Worm (Caenorhabditis elegans): Measurements from ENCODE around the gene C32D5.10.

The C32D5.10 gene

ce11 chrII:6327317-6327716 is 24.5 kb downstream of the C32D5.10 start:
- TF ChIP-seq ceh-24 (tag; optimal IDR thresholded peaks at IDR 0.05) (no peak), pag-3 (tag; optimal IDR thresholded peaks at IDR 0.05; ENCODE audit: borderline replicate concordance) (no peak), dve-1 (tag; optimal IDR thresholded peaks at IDR 0.05) (peak; percentile 37), gmeb-2 (tag; optimal IDR thresholded peaks at IDR 0.05) (no peak), ceh-14 (tag; optimal IDR thresholded peaks at IDR 0.05) (no peak), ceh-34 (tag; optimal IDR thresholded peaks at IDR 0.05) (no peak), pat-9 (tag; optimal IDR thresholded peaks at IDR 0.05) (no peak), pha-2 (tag; optimal IDR thresholded peaks at IDR 0.05) (no peak), pqm-1 (tag; optimal IDR thresholded peaks at IDR 0.05) (peak; percentile 58), C38D4.7 (GFP tag; optimal IDR thresholded peaks at IDR 0.05) (no peak), elt-2 (tag; optimal IDR thresholded peaks at IDR 0.05) (peak; percentile 97), tbx-7 (tag; optimal IDR thresholded peaks at IDR 0.05) (no peak)

DNA sequence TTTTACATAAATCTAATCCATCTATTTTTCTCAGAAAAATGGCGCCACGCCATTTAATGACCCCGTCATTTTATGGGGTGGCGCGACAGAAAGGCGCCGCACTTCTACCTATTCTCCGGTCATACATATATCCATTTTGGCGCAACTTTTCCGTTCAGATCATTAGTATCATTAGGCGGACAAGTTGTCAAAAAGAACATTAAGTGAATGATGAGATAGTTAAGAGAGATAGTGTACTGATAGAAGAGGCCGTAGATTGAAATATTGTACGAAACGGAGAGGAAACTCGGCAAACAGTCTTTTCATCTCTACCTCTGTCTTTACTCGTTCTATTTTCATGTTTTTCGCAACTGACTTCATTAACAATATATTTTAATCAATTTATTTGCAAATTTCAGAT is 27.7 kb downstream of the C32D5.10 start, which contains the start of gene sma-6:
Gene sma-6, plus strand, starts transcription at position 399 of the 400 bp plus-strand sequence.
- TF ChIP-seq lin-11 (tag; optimal IDR thresholded peaks at IDR 0.05) (no peak), fkh-10 (GFP tag; optimal IDR thresholded peaks at IDR 0.05) (no peak), pqm-1 (tag; optimal IDR thresholded peaks at IDR 0.05) (no peak), hlh-13 (GFP tag; optimal IDR thresholded peaks at IDR 0.05) (no peak), tbx-2 (tag; optimal IDR thresholded peaks at IDR 0.05) (no peak), odd-2 (tag; optimal IDR thresholded peaks at IDR 0.05) (no peak), ceh-6 (GFP tag; optimal IDR thresholded peaks at IDR 0.05) (no peak), syd-9 (tag; optimal IDR thresholded peaks at IDR 0.05) (no peak), mec-3 (tag; optimal IDR thresholded peaks at IDR 0.05; ENCODE audit: borderline replicate concordance) (no peak), gmeb-2 (tag; optimal IDR thresholded peaks at IDR 0.05) (no peak)

- TF ChIP-seq ceh-30 (tag; optimal IDR thresholded peaks at IDR 0.05) (no peak), syd-9 (tag; optimal IDR thresholded peaks at IDR 0.05) (no peak), ceh-6 (GFP tag; optimal IDR thresholded peaks at IDR 0.05) (no peak), hlh-13 (GFP tag; optimal IDR thresholded peaks at IDR 0.05) (no peak), ceh-2 (tag; optimal IDR thresholded peaks at IDR 0.05) (no peak)
Measured at ce11 chrII:6322979-6323378, 28.8 kb downstream of the C32D5.10 start, which contains the start of gene C32D5.4. Gene C32D5.4, minus strand, starts transcription at chrII:6323079.

DNA sequence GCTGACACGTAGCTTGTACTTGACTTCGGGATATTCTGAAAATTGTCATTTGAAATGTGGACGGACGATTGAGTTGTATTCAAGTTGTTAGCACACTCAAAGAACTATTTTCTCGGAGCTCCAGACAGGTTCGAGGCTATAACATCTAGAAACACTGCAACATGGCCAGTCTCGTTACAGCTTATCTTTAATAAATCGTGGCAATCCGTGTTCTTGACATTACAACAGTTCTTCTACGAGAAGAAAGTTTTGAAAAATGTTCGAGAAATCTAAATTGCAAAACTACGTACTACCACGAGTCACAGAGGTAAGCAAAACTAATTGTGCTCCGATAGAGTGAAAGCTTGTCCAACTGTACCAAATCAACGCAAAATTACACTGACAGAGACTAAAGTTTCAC is 29.7 kb downstream of the C32D5.10 start:
- no peak for TF ChIP-seq pros-1 (tag; optimal IDR thresholded peaks at IDR 0.05)
- TF ChIP-seq T23F11.4 (GFP tag; optimal IDR thresholded peaks at IDR 0.05), result no peak
- TF ChIP-seq ceh-30 (tag; optimal IDR thresholded peaks at IDR 0.05), result no peak
- no peak for TF ChIP-seq gmeb-2 (tag; optimal IDR thresholded peaks at IDR 0.05)
- TF ChIP-seq fax-1 (tag; optimal IDR thresholded peaks at IDR 0.05), result no peak
- no peak for TF ChIP-seq madf-2 (tag; optimal IDR thresholded peaks at IDR 0.05)
- TF ChIP-seq pqm-1 (tag; optimal IDR thresholded peaks at IDR 0.05), result no peak
- no peak for TF ChIP-seq lin-11 (tag; optimal IDR thresholded peaks at IDR 0.05)
- TF ChIP-seq sdc-2 (tag; optimal IDR thresholded peaks at IDR 0.05), result no peak
- TF ChIP-seq ceh-34 (tag; optimal IDR thresholded peaks at IDR 0.05), result no peak
- TF ChIP-seq ahr-1 (tag; optimal IDR thresholded peaks at IDR 0.05), result no peak
- no peak for TF ChIP-seq zip-5 (tag; optimal IDR thresholded peaks at IDR 0.05)
- no peak for TF ChIP-seq elt-4 (tag; optimal IDR thresholded peaks at IDR 0.05)
- no peak for TF ChIP-seq tbx-2 (tag; optimal IDR thresholded peaks at IDR 0.05)
- TF ChIP-seq nfya-1 (tag; optimal IDR thresholded peaks at IDR 0.05), result no peak
- TF ChIP-seq npax-4 (tag; optimal IDR thresholded peaks at IDR 0.05), result no peak
- no peak for TF ChIP-seq ceh-45 (GFP tag; IDR thresholded peaks at IDR 0.05)
- no peak for TF ChIP-seq ceh-24 (tag; optimal IDR thresholded peaks at IDR 0.05)

DNA sequence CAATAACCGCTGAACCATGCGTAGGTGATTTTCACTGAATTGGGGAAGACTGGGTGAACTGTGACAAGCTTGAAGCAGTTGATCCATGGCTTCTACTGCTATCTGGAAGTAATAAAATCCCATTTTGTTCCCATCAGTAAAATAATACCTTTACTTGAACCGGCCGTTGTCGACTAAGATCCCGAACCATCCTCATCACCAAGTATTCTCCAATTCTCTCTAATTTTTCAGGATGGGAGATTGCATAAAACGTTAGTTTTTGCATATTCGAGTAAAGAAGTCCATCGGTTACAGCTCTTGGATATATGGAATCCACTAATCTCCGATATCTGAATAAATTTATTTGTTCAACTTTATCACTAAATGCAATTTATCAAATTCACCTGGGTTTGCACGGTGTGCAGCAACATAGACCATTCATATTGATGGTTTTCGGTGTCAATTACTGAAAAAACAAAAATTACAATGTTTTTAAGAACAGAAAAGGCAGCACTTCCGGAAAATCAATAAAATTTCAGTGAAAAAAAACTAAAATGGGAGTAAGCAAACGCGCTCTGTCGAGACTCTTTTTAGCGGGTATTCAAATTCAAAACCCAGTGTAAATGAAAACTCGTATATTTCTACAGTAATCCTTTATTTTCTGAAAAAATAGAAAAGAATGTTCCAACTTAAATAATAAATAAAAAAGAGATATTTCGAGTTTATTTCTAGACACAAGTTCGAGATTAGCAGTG is 31.0 kb downstream of the C32D5.10 start, which contains the start of gene efr-3:
Gene efr-3, minus strand, starts transcription at position 505 of the 734 bp plus-strand sequence.
- TF ChIP-seq ahr-1 (tag; optimal IDR thresholded peaks at IDR 0.05), result no peak
- TF ChIP-seq ceh-48 (tag; optimal IDR thresholded peaks at IDR 0.05), result peak; percentile 90
- TF ChIP-seq unc-42 (tag; optimal IDR thresholded peaks at IDR 0.05), result peak; percentile 6

Measured in whole organism, late embryonic.